Worm (Caenorhabditis elegans) whole organism, late embryonic: Measurements from ENCODE around the gene Y40B10A.9.
"Not testable (repeated sequence)": the region's sequence is repeated elsewhere in the genome, so short reads cannot be mapped to it uniquely, and the experiment has no call there.

Source experiments
- T23F11.4 ChIP-seq: fragments of 200-800 bp; sonication (Bioruptor generic); optimal IDR thresholded peaks from 2 replicates; lab custom pipeline; 2018; ENCODE audit warnings: mild to moderate bottlenecking, missing genetic modification characterization, missing compliant biosample characterization
- ama-1 ChIP-seq: fragments of 150-350 bp; optimal IDR thresholded peaks from 2 replicates; lab custom pipeline; 2014
- ceh-18 ChIP-seq: sonication (generic microtip); optimal IDR thresholded peaks from 2 replicates; lab custom pipeline; 2016; ENCODE audit warnings: missing genetic modification characterization, missing compliant biosample characterization
- ceh-22 ChIP-seq: sonication (generic microtip); optimal IDR thresholded peaks from 2 replicates; lab custom pipeline; 2017; ENCODE audit warnings: missing biosample characterization, missing genetic modification characterization
- ceh-31 ChIP-seq: sonication (generic microtip); optimal IDR thresholded peaks from 2 replicates; lab custom pipeline; 2016; ENCODE audit warnings: missing genetic modification characterization, missing compliant biosample characterization
- ceh-34 ChIP-seq: sonication (generic microtip); optimal IDR thresholded peaks from 2 replicates; lab custom pipeline; 2016; ENCODE audit warnings: mild to moderate bottlenecking, missing genetic modification characterization, missing compliant biosample characterization
- ceh-45 ChIP-seq: fragments of 200-800 bp; sonication (Bioruptor generic); IDR thresholded peaks from 2 replicates; pipeline ENCODE4 v1.3.6; 2022; ENCODE audit warnings: missing genetic modification reagents, missing genetic modification characterization, missing compliant biosample characterization
- ceh-48 ChIP-seq: sonication (generic microtip); optimal IDR thresholded peaks from 2 replicates; lab custom pipeline; 2016; ENCODE audit warnings: missing genetic modification characterization, inconsistent platforms, missing compliant biosample characterization
- ceh-6 ChIP-seq: fragments of 200-800 bp; sonication (Bioruptor generic); optimal IDR thresholded peaks from 2 replicates; lab custom pipeline; 2018; ENCODE audit warnings: mild to moderate bottlenecking, missing genetic modification characterization, missing compliant biosample characterization
- che-1 ChIP-seq: sonication (generic microtip); optimal IDR thresholded peaks from 2 replicates; lab custom pipeline; 2016; ENCODE audit warnings: mild to moderate bottlenecking, missing genetic modification characterization, missing compliant biosample characterization
- dve-1 ChIP-seq: sonication (generic microtip); optimal IDR thresholded peaks from 2 replicates; lab custom pipeline; 2017; ENCODE audit warnings: antibody characterized with exemption, mild to moderate bottlenecking, missing genetic modification characterization, missing compliant biosample characterization
- elt-2 ChIP-seq: sonication (generic microtip); optimal IDR thresholded peaks from 2 replicates; lab custom pipeline; 2016; ENCODE audit warnings: missing genetic modification reagents, missing genetic modification characterization, missing compliant biosample characterization
- elt-4 ChIP-seq: sonication (generic microtip); optimal IDR thresholded peaks from 2 replicates; lab custom pipeline; 2016; ENCODE audit warnings: missing genetic modification characterization, missing compliant biosample characterization
- ets-4 ChIP-seq: sonication (generic microtip); optimal IDR thresholded peaks from 2 replicates; lab custom pipeline; 2016; ENCODE audit warnings: missing genetic modification characterization, missing compliant biosample characterization
- eyg-1 ChIP-seq: sonication (generic microtip); optimal IDR thresholded peaks from 2 replicates; lab custom pipeline; 2016; ENCODE audit warnings: missing genotype, missing genetic modification characterization, missing compliant biosample characterization
- hlh-6 ChIP-seq: sonication (generic microtip); optimal IDR thresholded peaks from 2 replicates; lab custom pipeline; 2016; ENCODE audit warnings: missing genotype, missing genetic modification characterization, missing compliant biosample characterization
- hlh-8 ChIP-seq: sonication (generic microtip); optimal IDR thresholded peaks from 2 replicates; lab custom pipeline; 2016; ENCODE audit warnings: missing genotype, missing genetic modification characterization, missing compliant biosample characterization
- lim-6 ChIP-seq: sonication (generic microtip); optimal IDR thresholded peaks from 2 replicates; lab custom pipeline; 2016; ENCODE audit warnings: missing genetic modification characterization, missing compliant biosample characterization
- lin-11 ChIP-seq: fragments of 200-800 bp; sonication (Bioruptor generic); optimal IDR thresholded peaks from 2 replicates; lab custom pipeline; 2018; ENCODE audit warnings: mild to moderate bottlenecking, missing genetic modification characterization, missing compliant biosample characterization
- mec-3 ChIP-seq: sonication (generic microtip); optimal IDR thresholded peaks from 2 replicates; lab custom pipeline; 2016; ENCODE audit warnings: borderline replicate concordance, missing genetic modification characterization, missing compliant biosample characterization
- nfya-1 ChIP-seq: sonication (generic microtip); optimal IDR thresholded peaks from 2 replicates; lab custom pipeline; 2017; ENCODE audit warnings: missing genetic modification characterization, mild to moderate bottlenecking, missing compliant biosample characterization, antibody characterized with exemption, moderate library complexity
- odd-2 ChIP-seq: sonication (generic microtip); optimal IDR thresholded peaks from 2 replicates; lab custom pipeline; 2017; ENCODE audit warnings: antibody characterized with exemption, mild to moderate bottlenecking, missing genetic modification characterization, missing compliant biosample characterization
- pag-3 ChIP-seq: sonication (generic microtip); optimal IDR thresholded peaks from 2 replicates; lab custom pipeline; 2016; ENCODE audit warnings: missing compliant biosample characterization, missing genetic modification characterization, borderline replicate concordance
- pat-9 ChIP-seq: fragments of 200-800 bp; sonication (Bioruptor generic); optimal IDR thresholded peaks from 2 replicates; lab custom pipeline; 2018; ENCODE audit warnings: mild to moderate bottlenecking, missing genetic modification characterization, moderate library complexity, missing compliant biosample characterization
- pax-1 ChIP-seq: fragments of 150-350 bp; optimal IDR thresholded peaks from 2 replicates; lab custom pipeline; 2014; ENCODE audit warnings: missing biosample characterization, missing genetic modification characterization
- pha-2 ChIP-seq: sonication (generic microtip); optimal IDR thresholded peaks from 2 replicates; lab custom pipeline; 2017; ENCODE audit warnings: mild to moderate bottlenecking, missing genetic modification characterization, missing compliant biosample characterization
- pqm-1 ChIP-seq: sonication (generic microtip); optimal IDR thresholded peaks from 2 replicates; lab custom pipeline; 2016; ENCODE audit warnings: missing genetic modification characterization, missing compliant biosample characterization
- pros-1 ChIP-seq: fragments of 150-350 bp; optimal IDR thresholded peaks from 2 replicates; lab custom pipeline; 2014; ENCODE audit warnings: missing biosample characterization, missing genetic modification reagents, missing genetic modification characterization
- ref-2 ChIP-seq: sonication (generic microtip); optimal IDR thresholded peaks from 2 replicates; lab custom pipeline; 2016; ENCODE audit warnings: missing genetic modification characterization, missing compliant biosample characterization
- sdc-2 ChIP-seq: sonication (generic microtip); optimal IDR thresholded peaks from 2 replicates; lab custom pipeline; 2016; ENCODE audit warnings: missing genotype, missing genetic modification characterization, missing compliant biosample characterization
- sox-2 ChIP-seq: fragments of 200-800 bp; sonication (Bioruptor generic); IDR thresholded peaks from 2 replicates; pipeline ENCODE4 v1.3.6; 2022; ENCODE audit warnings: missing genetic modification reagents, missing genetic modification characterization, missing compliant biosample characterization
- syd-9 ChIP-seq: sonication (generic microtip); optimal IDR thresholded peaks from 2 replicates; lab custom pipeline; 2016; ENCODE audit warnings: mild to moderate bottlenecking, missing genetic modification characterization, moderate library complexity, missing compliant biosample characterization
- ttx-3 ChIP-seq: sonication (generic microtip); optimal IDR thresholded peaks from 2 replicates; lab custom pipeline; 2016; ENCODE audit warnings: missing genetic modification reagents, missing genetic modification characterization, missing compliant biosample characterization
- unc-3 ChIP-seq, 2 experiments: fragments of 200-800 bp in 1 of 2; sonication (Bioruptor generic) in 1 of 2; sonication (generic microtip) in 1 of 2; conservative IDR thresholded peaks in 1 of 2; optimal IDR thresholded peaks in 1 of 2; 2 replicates each; pipeline versions ENCODE4 v1.3.6 to Lab custom; 2016 to 2022; ENCODE audit warnings: missing compliant biosample characterization in 2 of 2, missing genetic modification characterization in 2 of 2, missing genetic modification reagents in 1 of 2
- unc-42 ChIP-seq: sonication (generic microtip); optimal IDR thresholded peaks from 2 replicates; lab custom pipeline; 2016; ENCODE audit warnings: missing genotype, missing genetic modification characterization, missing compliant biosample characterization
- unc-55 ChIP-seq: sonication (generic microtip); optimal IDR thresholded peaks from 2 replicates; lab custom pipeline; 2017; ENCODE audit warnings: missing biosample characterization, missing genetic modification reagents, missing genetic modification characterization
- ztf-16 ChIP-seq: sonication (generic microtip); optimal IDR thresholded peaks from 2 replicates; lab custom pipeline; 2017; ENCODE audit warnings: missing genetic modification characterization, missing compliant biosample characterization

The Y40B10A.9 gene

DNA sequence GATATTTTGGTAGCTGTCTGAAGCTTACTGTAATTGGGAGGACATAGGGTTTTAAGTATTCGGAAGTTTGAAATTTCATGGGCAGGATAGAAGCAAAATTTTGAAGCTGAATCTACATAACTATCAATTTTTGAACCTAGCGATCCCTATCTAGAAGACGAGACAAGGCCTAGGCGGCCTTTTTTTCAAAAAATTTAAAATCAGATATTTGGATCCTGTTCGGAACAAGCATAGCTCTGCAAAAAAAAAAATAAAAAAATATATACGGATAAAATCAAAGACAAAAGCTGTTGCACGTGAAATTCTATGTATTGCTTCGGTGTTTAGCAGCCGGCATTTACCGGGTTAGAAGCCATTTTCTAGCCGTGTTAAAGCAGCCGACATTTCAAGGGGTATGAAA lies 22.5 kb upstream of the Y40B10A.9 start, which contains the start of gene F36F12.2:
Gene F36F12.2 (minus strand): TSS at position 101 of the 400 bp plus-strand sequence.
- TF ChIP-seq mec-3 (tag; lab: Kevin White, UChicago) (no peak), ceh-22 (no peak), pax-1 (no peak), ttx-3 (tag; lab: Kevin White, UChicago) (no peak), lim-6 (tag; lab: Kevin White, UChicago) (no peak), nfya-1 (tag; lab: Kevin White, UChicago) (no peak), ceh-34 (tag; lab: Kevin White, UChicago) (no peak), pat-9 (tag; lab: Kevin White, UChicago) (no peak), ets-4 (no peak), ref-2 (tag; lab: Kevin White, UChicago) (no peak), unc-55 (GFP tag; lab: Kevin White, UChicago) (no peak), ceh-45 (GFP tag; lab: Robert Waterston, UW) (no peak), T23F11.4 (no peak), sdc-2 (tag; lab: Kevin White, UChicago) (no peak), hlh-6 (tag; lab: Kevin White, UChicago) (no peak), ztf-16 (tag; lab: Kevin White, UChicago) (no peak)
- TF ChIP-seq, all 69 proteins: peak for 0

DNA sequence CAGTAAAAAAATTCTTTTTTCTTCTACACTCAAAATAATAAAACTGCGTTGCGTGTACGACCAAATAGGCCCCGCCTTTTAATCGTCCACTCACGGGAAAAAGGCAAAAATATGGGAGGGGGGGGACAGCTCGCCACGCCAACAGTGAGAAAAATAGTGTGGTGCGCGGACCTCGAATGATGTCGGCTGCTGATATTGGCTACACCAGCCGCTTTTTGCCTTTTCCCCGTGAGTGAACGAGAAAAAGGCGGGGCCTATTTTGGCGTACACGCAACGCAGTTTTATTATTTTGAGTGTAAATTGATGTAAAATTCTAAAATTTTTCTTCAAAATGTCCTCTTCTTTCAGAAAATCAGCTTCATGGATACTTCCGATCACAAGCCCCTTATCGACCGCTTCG lies 17.6 kb upstream of the Y40B10A.9 start, which contains the start of gene ztf-28:
Gene ztf-28 (plus strand): TSS at position 349 of the 400 bp plus-strand sequence.
- not testable (repeated sequence) for TF ChIP-seq lin-11 (tag; lab: Kevin White, UChicago); ceh-45 (GFP tag; lab: Robert Waterston, UW); pros-1 (tag; lab: Kevin White, UChicago)

DNA sequence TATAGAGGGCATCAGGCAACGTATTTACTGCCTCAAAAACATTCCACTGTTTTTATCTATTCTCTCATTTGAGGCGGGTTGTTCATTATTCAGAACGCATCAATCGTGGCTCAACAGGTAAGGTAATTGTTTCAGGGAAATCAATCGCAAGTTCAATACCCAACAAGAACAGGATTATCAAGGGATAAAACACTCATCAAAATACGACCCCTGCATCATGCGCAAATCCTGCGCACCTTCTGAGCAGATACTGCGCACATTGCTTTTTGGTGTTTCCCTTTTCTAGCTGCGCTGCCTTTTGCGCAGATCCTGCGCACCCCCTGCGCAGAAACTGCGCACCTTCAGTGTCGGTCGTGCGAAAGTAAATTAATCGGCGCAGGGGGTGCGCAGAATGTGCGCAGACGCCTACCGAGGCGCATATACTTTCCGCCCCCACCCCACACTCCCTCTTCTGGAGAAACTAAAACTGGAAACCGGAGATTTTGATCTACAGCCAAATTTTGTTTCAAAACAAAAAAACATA lies 13.1 kb upstream of the Y40B10A.9 start, which contains the start of gene F36F12.3:
Gene F36F12.3 (plus strand): TSS at position 51 of the 523 bp plus-strand sequence.
- not testable (repeated sequence) for TF ChIP-seq che-1 (tag; lab: Kevin White, UChicago); ceh-45 (GFP tag; lab: Robert Waterston, UW); syd-9 (tag; lab: Kevin White, UChicago)

DNA sequence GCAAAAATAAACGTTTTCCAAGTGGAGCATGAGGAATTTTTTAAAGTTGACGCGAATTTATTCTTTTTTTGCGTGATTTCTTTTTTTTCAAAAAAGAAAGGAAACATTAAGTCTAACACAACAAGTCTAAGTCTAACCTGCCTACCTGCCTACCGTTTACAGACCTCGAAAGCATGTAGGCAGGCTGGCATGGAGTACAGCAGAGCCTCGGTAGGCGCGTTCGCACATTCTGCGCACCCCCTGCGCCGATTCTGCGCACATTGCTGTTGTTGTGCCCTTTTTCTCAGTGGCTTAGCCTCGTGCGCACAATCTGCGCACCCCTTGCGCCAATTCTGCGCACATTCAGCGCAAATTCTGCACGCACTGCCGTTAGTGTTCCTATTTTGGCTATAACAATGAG lies 11.2 kb upstream of the Y40B10A.9 start:
- TF ChIP-seq ceh-48 (tag; lab: Kevin White, UChicago), result no peak
- TF ChIP-seq lim-6 (tag; lab: Kevin White, UChicago), result no peak
- no peak for TF ChIP-seq eyg-1 (tag; lab: Kevin White, UChicago)
- TF ChIP-seq unc-42 (tag; lab: Kevin White, UChicago), result no peak
- no peak for TF ChIP-seq ceh-34 (tag; lab: Kevin White, UChicago)
- no peak for TF ChIP-seq syd-9 (tag; lab: Kevin White, UChicago)
- no peak for TF ChIP-seq ama-1 (lab: Kevin White, UChicago)
- TF ChIP-seq sox-2 (GFP tag; lab: Robert Waterston, UW), result no peak
- TF ChIP-seq ceh-31 (tag; lab: Kevin White, UChicago), result no peak

DNA sequence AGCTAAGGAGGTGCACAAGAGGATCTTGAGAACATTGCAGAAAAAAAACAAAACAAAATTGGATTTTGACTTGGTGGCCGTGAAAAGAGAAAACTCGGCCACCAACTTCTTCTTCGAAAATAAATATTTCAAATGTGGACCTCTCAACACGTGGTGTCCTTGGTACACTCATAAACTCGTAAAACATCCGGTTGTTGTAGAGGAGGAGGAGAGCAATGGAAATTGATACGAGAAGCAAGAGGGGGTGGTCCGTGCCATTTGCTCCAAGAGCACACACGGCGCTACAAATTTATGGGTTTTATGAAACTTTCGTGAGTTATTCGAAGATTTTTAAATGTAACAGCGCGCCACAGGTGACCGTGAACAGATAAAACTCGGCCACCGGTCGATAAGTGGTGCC lies 9.2 kb upstream of the Y40B10A.9 start:
- TF ChIP-seq pag-3 (tag; lab: Kevin White, UChicago), result no peak
- TF ChIP-seq hlh-8 (tag; lab: Kevin White, UChicago), result peak; percentile 16

DNA sequence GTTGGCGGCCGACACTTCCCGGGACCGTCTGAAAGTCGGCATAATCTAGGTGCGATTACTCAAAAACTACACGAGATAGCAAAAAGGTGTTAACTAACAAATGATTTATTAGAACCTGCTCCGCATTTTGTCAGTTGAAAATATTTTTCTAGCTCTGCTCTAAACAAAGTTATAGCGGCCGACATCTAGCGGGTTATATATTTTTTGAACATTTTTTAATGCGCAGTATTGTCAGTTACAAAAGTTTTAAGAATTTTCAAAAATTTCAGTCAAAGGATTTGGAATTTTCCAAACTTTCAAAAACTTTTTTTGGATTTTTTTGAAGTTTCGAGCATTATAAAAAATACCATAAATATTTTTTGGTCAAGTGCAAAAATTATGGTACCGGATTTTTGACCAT lies 8.6 kb upstream of the Y40B10A.9 start:
- TF ChIP-seq pqm-1 (tag; lab: Kevin White, UChicago), result no peak
- no peak for TF ChIP-seq unc-3 (GFP tag; conservative IDR thresholded peaks at IDR 0.05; lab: Robert Waterston, UW)
- TF ChIP-seq unc-3 (tag; optimal IDR thresholded peaks at IDR 0.05; lab: Kevin White, UChicago), result no peak
- no peak for TF ChIP-seq ceh-22
- no peak for TF ChIP-seq ttx-3 (tag; lab: Kevin White, UChicago)
- no peak for TF ChIP-seq elt-2 (tag; lab: Kevin White, UChicago)
- no peak for TF ChIP-seq unc-55 (GFP tag; lab: Kevin White, UChicago)
- no peak for TF ChIP-seq sdc-2 (tag; lab: Kevin White, UChicago)
- no peak for TF ChIP-seq ceh-6 (GFP tag; lab: Kevin White, UChicago)
- TF ChIP-seq sox-2 (GFP tag; lab: Robert Waterston, UW), result no peak
- no peak for TF ChIP-seq pha-2 (tag; lab: Kevin White, UChicago)
- no peak for TF ChIP-seq ceh-18 (tag; lab: Kevin White, UChicago)
- TF ChIP-seq elt-4 (tag; lab: Kevin White, UChicago), result no peak
- TF ChIP-seq lim-6 (tag; lab: Kevin White, UChicago), result no peak
- TF ChIP-seq dve-1 (tag; lab: Kevin White, UChicago), result no peak
- TF ChIP-seq odd-2 (tag; lab: Kevin White, UChicago), result no peak
- TF ChIP-seq ceh-34 (tag; lab: Kevin White, UChicago), result no peak
- TF ChIP-seq, all 69 proteins: peak for 0
